Worm (Caenorhabditis elegans) whole organism, late embryonic: ENCODE results near the gene pcf-11.
"Not testable (repeated sequence)": the region's sequence is repeated elsewhere in the genome, so short reads cannot be mapped to it uniquely, and the experiment has no call there.

Source experiments
- C08G9.2 ChIP-seq: sonication (generic microtip); optimal IDR thresholded peaks from 2 replicates; lab custom pipeline; 2016; ENCODE audit warnings: mild to moderate bottlenecking, missing genetic modification characterization, moderate library complexity, missing compliant biosample characterization
- F13H6.1 ChIP-seq: sonication (generic microtip); optimal IDR thresholded peaks from 2 replicates; lab custom pipeline; 2016; ENCODE audit warnings: missing genetic modification characterization, missing compliant biosample characterization
- K09A11.1 ChIP-seq: sonication (generic microtip); optimal IDR thresholded peaks from 2 replicates; lab custom pipeline; 2017; ENCODE audit warnings: antibody characterized with exemption, mild to moderate bottlenecking, missing genetic modification characterization, missing compliant biosample characterization; ENCODE audit not compliant: insufficient read depth
- ahr-1 ChIP-seq: sonication (generic microtip); optimal IDR thresholded peaks from 2 replicates; lab custom pipeline; 2016; ENCODE audit warnings: missing genetic modification characterization, missing compliant biosample characterization
- ama-1 ChIP-seq: fragments of 150-350 bp; optimal IDR thresholded peaks from 2 replicates; lab custom pipeline; 2014
- ceh-2 ChIP-seq: sonication (generic microtip); optimal IDR thresholded peaks from 2 replicates; lab custom pipeline; 2016; ENCODE audit warnings: missing genotype, missing genetic modification characterization, missing compliant biosample characterization
- ceh-22 ChIP-seq: sonication (generic microtip); optimal IDR thresholded peaks from 2 replicates; lab custom pipeline; 2017; ENCODE audit warnings: missing biosample characterization, missing genetic modification characterization
- ceh-24 ChIP-seq: sonication (generic microtip); optimal IDR thresholded peaks from 2 replicates; lab custom pipeline; 2016; ENCODE audit warnings: mild to moderate bottlenecking, missing genetic modification characterization, missing compliant biosample characterization
- ceh-31 ChIP-seq: sonication (generic microtip); optimal IDR thresholded peaks from 2 replicates; lab custom pipeline; 2016; ENCODE audit warnings: missing genetic modification characterization, missing compliant biosample characterization
- ceh-34 ChIP-seq: sonication (generic microtip); optimal IDR thresholded peaks from 2 replicates; lab custom pipeline; 2016; ENCODE audit warnings: mild to moderate bottlenecking, missing genetic modification characterization, missing compliant biosample characterization
- dmd-4 ChIP-seq: sonication (generic microtip); optimal IDR thresholded peaks from 2 replicates; lab custom pipeline; 2016; ENCODE audit warnings: borderline replicate concordance, missing genetic modification characterization, missing compliant biosample characterization
- dve-1 ChIP-seq: sonication (generic microtip); optimal IDR thresholded peaks from 2 replicates; lab custom pipeline; 2017; ENCODE audit warnings: antibody characterized with exemption, mild to moderate bottlenecking, missing genetic modification characterization, missing compliant biosample characterization
- elt-2 ChIP-seq: sonication (generic microtip); optimal IDR thresholded peaks from 2 replicates; lab custom pipeline; 2016; ENCODE audit warnings: missing genetic modification reagents, missing genetic modification characterization, missing compliant biosample characterization
- elt-4 ChIP-seq: sonication (generic microtip); optimal IDR thresholded peaks from 2 replicates; lab custom pipeline; 2016; ENCODE audit warnings: missing genetic modification characterization, missing compliant biosample characterization
- ets-4 ChIP-seq: sonication (generic microtip); optimal IDR thresholded peaks from 2 replicates; lab custom pipeline; 2016; ENCODE audit warnings: missing genetic modification characterization, missing compliant biosample characterization
- fax-1 ChIP-seq: sonication (generic microtip); optimal IDR thresholded peaks from 2 replicates; lab custom pipeline; 2016; ENCODE audit warnings: missing genotype, missing genetic modification characterization, missing compliant biosample characterization
- fkh-10 ChIP-seq: fragments of 150-350 bp; optimal IDR thresholded peaks from 2 replicates; lab custom pipeline; 2014; ENCODE audit warnings: missing biosample characterization, missing genetic modification reagents, missing genetic modification characterization
- hlh-30 ChIP-seq: sonication (generic microtip); optimal IDR thresholded peaks from 2 replicates; lab custom pipeline; 2017; ENCODE audit warnings: antibody characterized with exemption, missing genetic modification characterization, missing compliant biosample characterization; ENCODE audit not compliant: insufficient read depth
- hlh-6 ChIP-seq: sonication (generic microtip); optimal IDR thresholded peaks from 2 replicates; lab custom pipeline; 2016; ENCODE audit warnings: missing genotype, missing genetic modification characterization, missing compliant biosample characterization
- hlh-8 ChIP-seq: sonication (generic microtip); optimal IDR thresholded peaks from 2 replicates; lab custom pipeline; 2016; ENCODE audit warnings: missing genotype, missing genetic modification characterization, missing compliant biosample characterization
- lin-11 ChIP-seq: fragments of 200-800 bp; sonication (Bioruptor generic); optimal IDR thresholded peaks from 2 replicates; lab custom pipeline; 2018; ENCODE audit warnings: mild to moderate bottlenecking, missing genetic modification characterization, missing compliant biosample characterization
- madf-2 ChIP-seq: sonication (generic microtip); optimal IDR thresholded peaks from 2 replicates; lab custom pipeline; 2017; ENCODE audit warnings: missing genetic modification characterization, missing compliant biosample characterization
- mec-3 ChIP-seq: sonication (generic microtip); optimal IDR thresholded peaks from 2 replicates; lab custom pipeline; 2016; ENCODE audit warnings: borderline replicate concordance, missing genetic modification characterization, missing compliant biosample characterization
- nfya-1 ChIP-seq: sonication (generic microtip); optimal IDR thresholded peaks from 2 replicates; lab custom pipeline; 2017; ENCODE audit warnings: missing genetic modification characterization, mild to moderate bottlenecking, missing compliant biosample characterization, antibody characterized with exemption, moderate library complexity
- odd-2 ChIP-seq: sonication (generic microtip); optimal IDR thresholded peaks from 2 replicates; lab custom pipeline; 2017; ENCODE audit warnings: antibody characterized with exemption, mild to moderate bottlenecking, missing genetic modification characterization, missing compliant biosample characterization
- pag-3 ChIP-seq: sonication (generic microtip); optimal IDR thresholded peaks from 2 replicates; lab custom pipeline; 2016; ENCODE audit warnings: missing compliant biosample characterization, missing genetic modification characterization, borderline replicate concordance
- pat-9 ChIP-seq: fragments of 200-800 bp; sonication (Bioruptor generic); optimal IDR thresholded peaks from 2 replicates; lab custom pipeline; 2018; ENCODE audit warnings: mild to moderate bottlenecking, missing genetic modification characterization, moderate library complexity, missing compliant biosample characterization
- pax-1 ChIP-seq: fragments of 150-350 bp; optimal IDR thresholded peaks from 2 replicates; lab custom pipeline; 2014; ENCODE audit warnings: missing biosample characterization, missing genetic modification characterization
- pha-4 ChIP-seq: fragments of 150-350 bp; optimal IDR thresholded peaks from 2 replicates; lab custom pipeline; 2018; ENCODE audit warnings: missing biosample characterization, missing genetic modification reagents, missing genetic modification characterization
- pqm-1 ChIP-seq: sonication (generic microtip); optimal IDR thresholded peaks from 2 replicates; lab custom pipeline; 2016; ENCODE audit warnings: missing genetic modification characterization, missing compliant biosample characterization
- pros-1 ChIP-seq: fragments of 150-350 bp; optimal IDR thresholded peaks from 2 replicates; lab custom pipeline; 2014; ENCODE audit warnings: missing biosample characterization, missing genetic modification reagents, missing genetic modification characterization
- ref-2 ChIP-seq: sonication (generic microtip); optimal IDR thresholded peaks from 2 replicates; lab custom pipeline; 2016; ENCODE audit warnings: missing genetic modification characterization, missing compliant biosample characterization
- sdc-2 ChIP-seq: sonication (generic microtip); optimal IDR thresholded peaks from 2 replicates; lab custom pipeline; 2016; ENCODE audit warnings: missing genotype, missing genetic modification characterization, missing compliant biosample characterization
- sox-2 ChIP-seq: fragments of 200-800 bp; sonication (Bioruptor generic); IDR thresholded peaks from 2 replicates; pipeline ENCODE4 v1.3.6; 2022; ENCODE audit warnings: missing genetic modification reagents, missing genetic modification characterization, missing compliant biosample characterization
- sox-4 ChIP-seq: sonication (generic microtip); optimal IDR thresholded peaks from 2 replicates; lab custom pipeline; 2017; ENCODE audit warnings: mild to moderate bottlenecking, missing genetic modification characterization, inconsistent platforms, missing compliant biosample characterization
- syd-9 ChIP-seq: sonication (generic microtip); optimal IDR thresholded peaks from 2 replicates; lab custom pipeline; 2016; ENCODE audit warnings: mild to moderate bottlenecking, missing genetic modification characterization, moderate library complexity, missing compliant biosample characterization
- tbx-7 ChIP-seq: sonication (generic microtip); optimal IDR thresholded peaks from 2 replicates; lab custom pipeline; 2016; ENCODE audit warnings: missing genotype, missing genetic modification characterization, missing compliant biosample characterization
- ttx-3 ChIP-seq: sonication (generic microtip); optimal IDR thresholded peaks from 2 replicates; lab custom pipeline; 2016; ENCODE audit warnings: missing genetic modification reagents, missing genetic modification characterization, missing compliant biosample characterization
- unc-42 ChIP-seq: sonication (generic microtip); optimal IDR thresholded peaks from 2 replicates; lab custom pipeline; 2016; ENCODE audit warnings: missing genotype, missing genetic modification characterization, missing compliant biosample characterization
- zip-5 ChIP-seq: sonication (generic microtip); optimal IDR thresholded peaks from 2 replicates; lab custom pipeline; 2016; ENCODE audit warnings: missing genetic modification characterization, missing compliant biosample characterization

pcf-11 gene

DNA sequence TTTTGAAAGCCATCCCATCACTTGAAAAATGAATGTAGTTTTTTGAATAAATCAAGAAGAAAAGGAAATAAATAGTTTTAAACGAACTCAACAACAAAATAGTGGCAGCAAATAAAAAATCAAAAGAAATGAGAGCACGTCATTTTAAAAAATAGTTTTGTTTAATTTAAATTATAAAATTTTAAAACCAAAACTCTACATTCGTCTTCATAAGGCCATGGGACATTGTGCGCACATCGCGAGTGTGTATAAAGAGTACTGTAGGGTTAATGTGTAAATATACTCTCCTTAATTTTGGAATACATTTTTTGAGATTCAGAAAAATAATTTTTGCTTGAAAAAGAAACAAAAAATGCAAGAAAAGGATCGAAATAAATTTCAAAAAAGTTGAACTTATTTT lies 27.2 kb downstream of the pcf-11 start, which contains the start of gene C45G9.15:
Gene C45G9.15, minus strand, starts transcription at position 101 of the 400 bp plus-strand sequence.
- TF ChIP-seq sox-2 (GFP tag; lab: Robert Waterston, UW) (no peak), pax-1 (tag; lab: Kevin White, UChicago) (no peak), ahr-1 (tag; lab: Kevin White, UChicago) (no peak)
- TF ChIP-seq, all 69 proteins: peak for 0

DNA sequence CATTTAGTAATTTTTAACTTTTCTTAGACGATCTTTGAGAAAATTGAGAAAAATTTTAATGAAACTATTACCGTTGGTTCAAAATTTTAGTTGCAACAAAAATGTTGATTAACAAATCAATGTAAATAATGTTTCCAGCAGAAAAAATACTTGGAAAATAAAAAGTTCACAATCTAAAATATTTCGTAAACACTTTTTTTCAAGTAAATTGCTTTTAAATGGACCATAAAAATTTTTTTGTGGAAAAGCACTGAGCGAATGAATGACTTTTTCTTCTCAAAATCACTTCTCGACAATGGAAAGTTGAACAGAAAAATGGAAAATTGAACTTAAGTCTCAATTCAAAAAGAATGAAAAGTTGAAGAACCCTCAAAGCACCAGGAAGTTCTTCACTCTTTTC lies 28.8 kb downstream of the pcf-11 start, which contains the start of gene C45G9.8:
Gene C45G9.8, minus strand, starts transcription at position 101 of the 400 bp plus-strand sequence.
- no peak for TF ChIP-seq syd-9 (tag; lab: Kevin White, UChicago)
- TF ChIP-seq ceh-24 (tag; lab: Kevin White, UChicago), result no peak
- TF ChIP-seq mec-3 (tag; lab: Kevin White, UChicago), result no peak
- no peak for TF ChIP-seq ttx-3 (tag; lab: Kevin White, UChicago)

DNA sequence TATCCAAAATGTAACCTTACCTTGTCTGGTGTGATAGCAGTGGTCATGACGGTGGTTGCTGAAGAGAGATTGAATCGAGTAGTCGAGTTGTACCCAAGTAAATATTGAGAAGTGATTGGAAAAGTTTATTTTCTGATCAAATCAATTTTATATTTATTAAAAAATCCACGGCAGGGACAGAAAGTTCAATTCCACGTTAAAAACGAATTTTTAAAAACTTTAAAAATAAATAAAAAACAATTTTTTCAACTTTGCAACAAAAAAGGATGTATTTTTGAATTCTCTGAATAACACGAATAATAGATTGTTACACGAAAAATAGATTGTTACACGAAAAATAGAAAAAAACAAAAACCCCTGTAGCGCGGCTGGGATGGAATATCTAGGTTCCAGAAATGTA lies 31.0 kb downstream of the pcf-11 start, which contains the start of gene C45G9.9:
Gene C45G9.9, minus strand, starts transcription at position 101 of the 400 bp plus-strand sequence.
- not testable (repeated sequence) for TF ChIP-seq hlh-30, hlh-6, sox-4 (tag; lab: Kevin White, UChicago)

DNA sequence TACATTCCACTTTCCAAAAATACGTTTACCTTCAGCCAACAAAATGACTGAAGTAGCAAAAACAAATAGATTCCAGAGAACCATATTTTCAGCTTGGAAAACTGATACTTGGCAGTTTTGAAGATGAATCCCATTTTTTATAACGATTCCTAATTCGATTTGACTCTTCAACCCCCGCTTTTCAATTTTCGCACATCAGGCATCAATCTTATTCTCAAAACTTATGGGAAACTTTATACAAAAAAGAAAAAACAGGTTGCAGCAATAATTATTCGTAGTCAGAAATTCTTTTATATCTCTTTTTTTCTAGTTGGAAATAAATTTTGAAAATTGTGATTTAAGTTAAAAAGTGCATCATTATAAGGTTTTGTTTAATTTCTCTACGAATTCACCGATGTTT lies 37.1 kb downstream of the pcf-11 start, which contains the start of gene C45G9.10:
Gene C45G9.10, minus strand, starts transcription at position 101 of the 400 bp plus-strand sequence.
- TF ChIP-seq fkh-10 (GFP tag; lab: Kevin White, UChicago) (no peak), pros-1 (tag; lab: Kevin White, UChicago) (no peak), ceh-34 (tag; lab: Kevin White, UChicago) (no peak), lin-11 (tag; lab: Kevin White, UChicago) (no peak), sdc-2 (tag; lab: Kevin White, UChicago) (no peak), ahr-1 (tag; lab: Kevin White, UChicago) (no peak), madf-2 (tag; lab: Kevin White, UChicago) (no peak), ceh-31 (tag; lab: Kevin White, UChicago) (no peak), pha-4 (tag; lab: Kevin White, UChicago) (no peak), pqm-1 (no peak), ceh-2 (tag; lab: Kevin White, UChicago) (no peak), ceh-22 (tag; lab: Kevin White, UChicago) (no peak), dve-1 (tag; lab: Kevin White, UChicago) (no peak), mec-3 (tag; lab: Kevin White, UChicago) (no peak), elt-4 (tag; lab: Kevin White, UChicago) (no peak), pat-9 (no peak), hlh-8 (no peak), pag-3 (no peak), ref-2 (tag; lab: Kevin White, UChicago) (no peak)

DNA sequence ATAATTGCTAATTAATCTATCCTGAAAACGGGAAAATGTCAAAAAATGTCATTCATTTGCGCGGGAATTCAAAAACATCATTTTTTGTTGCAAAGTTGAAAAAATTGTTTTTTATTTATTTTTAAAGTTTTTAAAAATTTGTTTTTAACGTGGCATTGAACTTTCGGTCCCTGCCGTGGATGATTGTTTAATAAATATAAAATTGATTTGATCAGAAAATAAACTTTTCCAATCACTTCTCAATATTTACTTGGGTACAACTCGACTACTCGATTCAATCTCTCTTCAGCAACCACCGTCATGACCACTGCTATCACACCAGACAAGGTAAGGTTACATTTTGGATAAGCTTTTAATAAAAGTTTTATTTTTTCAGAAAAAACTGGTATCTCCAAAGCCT lies 37.7 kb downstream of the pcf-11 start, which contains the start of gene C45G9.4:
Gene C45G9.4, plus strand, starts transcription at position 301 of the 400 bp plus-strand sequence.
- not testable (repeated sequence) for TF ChIP-seq zip-5, ets-4, pros-1 (tag; lab: Kevin White, UChicago)

DNA sequence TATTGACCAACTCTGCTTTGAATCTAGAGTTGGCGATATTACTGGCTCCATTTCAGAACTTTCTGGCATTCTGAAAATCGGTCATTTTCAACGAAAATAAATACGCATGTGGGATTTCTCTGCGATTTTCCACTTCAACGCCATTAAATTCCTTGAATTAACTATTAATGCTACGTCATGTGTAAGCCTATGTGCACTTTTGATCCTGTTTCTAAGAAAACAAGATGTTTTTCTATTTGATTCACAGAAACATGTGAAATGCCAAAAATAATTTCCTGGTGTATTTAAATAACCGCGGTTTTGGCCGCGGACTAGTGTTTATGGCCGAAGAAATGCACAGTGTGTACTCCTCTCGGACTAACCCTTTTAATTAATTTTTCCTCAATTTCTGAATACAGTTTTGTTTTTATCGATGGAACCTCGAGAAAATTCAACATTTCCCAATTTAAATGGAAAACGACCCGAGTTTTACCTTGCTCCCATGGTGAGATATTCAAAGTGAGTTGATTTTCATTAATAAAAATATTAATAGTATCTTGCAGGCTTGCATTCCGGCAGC lies 44.0 kb downstream of the pcf-11 start, which contains the start of the genes C45G9.11 and C45G9.2:
Gene C45G9.11, minus strand, starts transcription at position 51 of the 559 bp plus-strand sequence.
Gene C45G9.2, plus strand, starts transcription at position 392 of the 559 bp plus-strand sequence.
- TF ChIP-seq ceh-2 (tag; lab: Kevin White, UChicago), result peak; percentile 91
- peak; percentile 45 for TF ChIP-seq F13H6.1 (tag; lab: Kevin White, UChicago)
- no peak for TF ChIP-seq dmd-4 (tag; lab: Kevin White, UChicago)
- TF ChIP-seq K09A11.1, result no peak
- TF ChIP-seq ahr-1 (tag; lab: Kevin White, UChicago), result peak; percentile 60
- TF ChIP-seq unc-42 (tag; lab: Kevin White, UChicago), result peak; percentile 74
- peak; percentile 19 for TF ChIP-seq fax-1
- TF ChIP-seq tbx-7 (tag; lab: Kevin White, UChicago), result peak; percentile 93
- TF ChIP-seq pax-1 (tag; lab: Kevin White, UChicago), result peak; percentile 21
- no peak for TF ChIP-seq pat-9
- TF ChIP-seq C08G9.2 (tag; lab: Kevin White, UChicago), result peak; percentile 96
- TF ChIP-seq odd-2 (tag; lab: Kevin White, UChicago), result no peak
- TF ChIP-seq ref-2 (tag; lab: Kevin White, UChicago), result peak; percentile 81
- peak; percentile 41 for TF ChIP-seq elt-2
- TF ChIP-seq syd-9 (tag; lab: Kevin White, UChicago), result peak; percentile 44
- TF ChIP-seq ceh-34 (tag; lab: Kevin White, UChicago), result peak; percentile 47
- no peak for TF ChIP-seq nfya-1 (tag; lab: Kevin White, UChicago)
- no peak for TF ChIP-seq ama-1 (lab: Kevin White, UChicago)
